Worm (Caenorhabditis elegans) whole organism, L1 larva: Measurements from ENCODE around the gene mtl-2.

Experiments used
- Y116A8C.19 ChIP-seq: sonication (generic microtip); optimal IDR thresholded peaks from 2 replicates; lab custom pipeline; 2016; ENCODE audit warnings: missing compliant biosample characterization, missing genetic modification characterization, borderline replicate concordance
- alr-1 ChIP-seq: fragments of 200-800 bp; sonication (Bioruptor generic); optimal IDR thresholded peaks from 2 replicates; lab custom pipeline; 2018; ENCODE audit warnings: borderline replicate concordance, mild to moderate bottlenecking, missing genetic modification characterization, missing compliant biosample characterization
- aly-2 ChIP-seq: fragments of 150-350 bp; optimal IDR thresholded peaks from 2 replicates; lab custom pipeline; 2014; ENCODE audit warnings: missing biosample characterization, missing genetic modification characterization
- ama-1 ChIP-seq: fragments of 150-350 bp; optimal IDR thresholded peaks from 2 replicates; lab custom pipeline; 2014
- ceh-8 ChIP-seq: fragments of 200-800 bp; sonication (Bioruptor generic); optimal IDR thresholded peaks from 2 replicates; lab custom pipeline; 2018; ENCODE audit warnings: mild to moderate bottlenecking, missing genetic modification characterization, moderate library complexity, missing compliant biosample characterization
- ceh-82 ChIP-seq, 3 experiments: fragments of 150-350 bp in 1 of 3; sonication (generic microtip) in 2 of 3; optimal IDR thresholded peaks; 2 replicates each; lab custom pipeline; 2014 to 2017; ENCODE audit warnings: missing biosample characterization in 3 of 3, missing genetic modification characterization in 3 of 3
- ceh-88 ChIP-seq: fragments of 200-800 bp; sonication (Bioruptor generic); IDR thresholded peaks from 2 replicates; pipeline ENCODE4 v1.3.6; 2022; ENCODE audit warnings: missing genetic modification characterization, missing compliant biosample characterization
- ces-1 ChIP-seq: fragments of 150-350 bp; optimal IDR thresholded peaks from 2 replicates; lab custom pipeline; 2014; ENCODE audit warnings: missing biosample characterization, missing genetic modification reagents, missing genetic modification characterization
- dpl-1 ChIP-seq, 3 experiments: fragments of 150-350 bp in 2 of 3; sonication (generic microtip) in 1 of 3; optimal IDR thresholded peaks; 2 replicates each; lab custom pipeline; 2014 to 2017; ENCODE audit warnings: missing biosample characterization in 3 of 3, missing genetic modification characterization in 3 of 3, missing genetic modification reagents in 3 of 3
- efl-1 ChIP-seq, 4 experiments: fragments of 150-350 bp; optimal IDR thresholded peaks in 3 of 4; peaks in 1 of 4; 1 replicate in 1 of 4; 2 replicates in 3 of 4; lab custom pipeline; 2014; ENCODE audit warnings: missing biosample characterization in 2 of 4, missing genetic modification characterization in 2 of 4, missing genetic modification reagents in 2 of 4
- efl-3 ChIP-seq: fragments of 200-800 bp; sonication (Bioruptor generic); optimal IDR thresholded peaks from 2 replicates; lab custom pipeline; 2018; ENCODE audit warnings: mild to moderate bottlenecking, missing genetic modification characterization, missing compliant biosample characterization
- egl-27 ChIP-seq, 2 experiments: fragments of 150-350 bp in 1 of 2; sonication (generic microtip); optimal IDR thresholded peaks; 3 replicates each; lab custom pipeline; 2017 to 2018; ENCODE audit warnings: missing biosample characterization in 2 of 2, missing genetic modification characterization in 2 of 2, missing genetic modification reagents in 2 of 2
- elt-3 ChIP-seq, 6 experiments: fragments of 150-350 bp in 1 of 6; sonication (generic microtip); optimal IDR thresholded peaks; 2 replicates each; lab custom pipeline; 2017 to 2018; ENCODE audit warnings: missing biosample characterization in 6 of 6, missing genetic modification characterization in 6 of 6, inconsistent platforms in 1 of 6
- ets-5 ChIP-seq: fragments of 200-800 bp; sonication (Bioruptor generic); IDR thresholded peaks from 2 replicates; pipeline ENCODE4 v1.3.6; 2022; ENCODE audit warnings: missing genetic modification characterization, missing compliant biosample characterization
- fkh-10 ChIP-seq: sonication (generic microtip); optimal IDR thresholded peaks from 2 replicates; lab custom pipeline; 2017; ENCODE audit warnings: missing biosample characterization, missing genetic modification reagents, missing genetic modification characterization
- fkh-8 ChIP-seq: sonication (generic microtip); optimal IDR thresholded peaks from 2 replicates; lab custom pipeline; 2016; ENCODE audit warnings: mild to moderate bottlenecking, missing genetic modification characterization, missing compliant biosample characterization
- hlh-4 ChIP-seq: sonication (generic microtip); optimal IDR thresholded peaks from 2 replicates; lab custom pipeline; 2016; ENCODE audit warnings: mild to moderate bottlenecking, missing genetic modification characterization, missing compliant biosample characterization
- irx-1 ChIP-seq: sonication (generic microtip); optimal IDR thresholded peaks from 2 replicates; lab custom pipeline; 2016; ENCODE audit warnings: missing genetic modification characterization, missing compliant biosample characterization
- isw-1 ChIP-seq: fragments of 200-800 bp; sonication (Bioruptor generic); IDR thresholded peaks from 2 replicates; pipeline ENCODE4 v1.3.6; 2022; ENCODE audit warnings: missing genetic modification characterization, missing compliant biosample characterization
- lin-13 ChIP-seq: fragments of 150-350 bp; optimal IDR thresholded peaks from 2 replicates; lab custom pipeline; 2014; ENCODE audit warnings: missing biosample characterization, missing genetic modification reagents, missing genetic modification characterization
- lin-14 ChIP-seq: fragments of 200-800 bp; sonication (Bioruptor generic); optimal IDR thresholded peaks from 2 replicates; lab custom pipeline; 2018; ENCODE audit warnings: mild to moderate bottlenecking, missing genetic modification characterization, moderate library complexity, missing compliant biosample characterization
- lin-39 ChIP-seq: fragments of 150-350 bp; optimal IDR thresholded peaks from 2 replicates; lab custom pipeline; 2014; ENCODE audit warnings: missing biosample characterization, missing genetic modification reagents, missing genetic modification characterization
- lsy-2 ChIP-seq, 2 experiments: fragments of 150-350 bp; optimal IDR thresholded peaks; 2 replicates each; lab custom pipeline; 2014; ENCODE audit warnings: missing biosample characterization in 2 of 2, missing genetic modification characterization in 2 of 2
- mab-9 ChIP-seq: fragments of 200-800 bp; sonication (Bioruptor generic); IDR thresholded peaks from 2 replicates; pipeline ENCODE4 v1.3.6; 2022; ENCODE audit warnings: missing genetic modification reagents, missing genetic modification characterization, missing compliant biosample characterization
- mep-1 ChIP-seq: fragments of 150-350 bp; optimal IDR thresholded peaks from 2 replicates; lab custom pipeline; 2014; ENCODE audit warnings: missing biosample characterization, missing genetic modification characterization
- nhr-11 ChIP-seq: fragments of 150-350 bp; optimal IDR thresholded peaks from 2 replicates; lab custom pipeline; 2014; ENCODE audit warnings: missing biosample characterization, missing genetic modification characterization
- nhr-12 ChIP-seq: sonication (generic microtip); optimal IDR thresholded peaks from 2 replicates; lab custom pipeline; 2017; ENCODE audit warnings: missing biosample characterization, missing genetic modification characterization
- nhr-20 ChIP-seq: sonication (generic microtip); optimal IDR thresholded peaks from 2 replicates; lab custom pipeline; 2016; ENCODE audit warnings: mild to moderate bottlenecking, missing genetic modification characterization, missing compliant biosample characterization
- nhr-237 ChIP-seq: fragments of 150-350 bp; optimal IDR thresholded peaks from 2 replicates; lab custom pipeline; 2014; ENCODE audit warnings: missing biosample characterization, missing genetic modification characterization
- nhr-28 ChIP-seq: fragments of 150-350 bp; optimal IDR thresholded peaks from 2 replicates; lab custom pipeline; 2014; ENCODE audit warnings: missing biosample characterization, missing genetic modification characterization
- nhr-71 ChIP-seq: sonication (generic microtip); optimal IDR thresholded peaks from 2 replicates; lab custom pipeline; 2016; ENCODE audit warnings: mild to moderate bottlenecking, missing genetic modification characterization, moderate library complexity, missing compliant biosample characterization
- nhr-76 ChIP-seq: sonication (generic microtip); optimal IDR thresholded peaks from 2 replicates; lab custom pipeline; 2017; ENCODE audit warnings: missing biosample characterization, missing genetic modification characterization
- nhr-84 ChIP-seq: sonication (generic microtip); optimal IDR thresholded peaks from 2 replicates; lab custom pipeline; 2017; ENCODE audit warnings: missing biosample characterization, missing genetic modification characterization
- nhr-90 ChIP-seq: sonication (generic microtip); optimal IDR thresholded peaks from 2 replicates; lab custom pipeline; 2016; ENCODE audit warnings: mild to moderate bottlenecking, missing genetic modification characterization, missing compliant biosample characterization; ENCODE audit not compliant: poor library complexity
- pax-3 ChIP-seq: fragments of 200-800 bp; sonication (Bioruptor generic); optimal IDR thresholded peaks from 2 replicates; lab custom pipeline; 2018; ENCODE audit warnings: mild to moderate bottlenecking, missing genetic modification characterization, moderate library complexity, missing compliant biosample characterization
- pqm-1 ChIP-seq: sonication (generic microtip); optimal IDR thresholded peaks from 3 replicates; lab custom pipeline; 2017; ENCODE audit warnings: missing biosample characterization, missing genetic modification characterization
- skn-1 ChIP-seq: fragments of 150-350 bp; optimal IDR thresholded peaks from 2 replicates; lab custom pipeline; 2014; ENCODE audit warnings: missing biosample characterization, missing genetic modification characterization
- snu-23 ChIP-seq: sonication (generic microtip); optimal IDR thresholded peaks from 2 replicates; lab custom pipeline; 2016; ENCODE audit warnings: missing genetic modification characterization, missing compliant biosample characterization
- sox-4 ChIP-seq: sonication (generic microtip); optimal IDR thresholded peaks from 2 replicates; lab custom pipeline; 2016; ENCODE audit warnings: missing genetic modification characterization, missing compliant biosample characterization
- sup-37 ChIP-seq: fragments of 200-800 bp; sonication (Bioruptor generic); optimal IDR thresholded peaks from 2 replicates; lab custom pipeline; 2018; ENCODE audit warnings: mild to moderate bottlenecking, missing genetic modification characterization, missing compliant biosample characterization
- swsn-7 ChIP-seq: sonication (generic microtip); optimal IDR thresholded peaks from 2 replicates; lab custom pipeline; 2016; ENCODE audit warnings: missing genetic modification characterization, missing compliant biosample characterization
- tbx-2 ChIP-seq: sonication (generic microtip); optimal IDR thresholded peaks from 2 replicates; lab custom pipeline; 2016; ENCODE audit warnings: missing genetic modification characterization, missing compliant biosample characterization
- tlp-1 ChIP-seq: fragments of 150-350 bp; optimal IDR thresholded peaks from 2 replicates; lab custom pipeline; 2014; ENCODE audit warnings: missing biosample characterization, missing genetic modification characterization
- unc-130 ChIP-seq: fragments of 150-350 bp; optimal IDR thresholded peaks from 2 replicates; lab custom pipeline; 2017; ENCODE audit warnings: missing biosample characterization, missing genetic modification characterization, inconsistent platforms
- unc-62 ChIP-seq: fragments of 150-350 bp; optimal IDR thresholded peaks from 2 replicates; lab custom pipeline; 2014; ENCODE audit warnings: missing biosample characterization, missing genetic modification reagents, missing genetic modification characterization
- unc-86 ChIP-seq: sonication (generic microtip); optimal IDR thresholded peaks from 2 replicates; lab custom pipeline; 2016; ENCODE audit warnings: missing genetic modification characterization, missing compliant biosample characterization
- xbp-1 ChIP-seq: sonication (generic microtip); optimal IDR thresholded peaks from 2 replicates; lab custom pipeline; 2016; ENCODE audit warnings: missing genetic modification characterization, missing compliant biosample characterization
- zag-1 ChIP-seq: fragments of 150-350 bp; optimal IDR thresholded peaks from 2 replicates; lab custom pipeline; 2014; ENCODE audit warnings: missing biosample characterization, missing genetic modification characterization
- ztf-11 ChIP-seq, 2 experiments: sonication (generic microtip); optimal IDR thresholded peaks; 2 replicates each; lab custom pipeline; 2016 to 2017; ENCODE audit warnings: missing genetic modification characterization in 2 of 2, missing biosample characterization in 1 of 2, missing compliant biosample characterization in 1 of 2

The mtl-2 gene

ce11 chrV:14033649-14034048 lies 15.2 kb upstream of the mtl-2 start, which contains the start of gene ins-10:
Gene ins-10, plus strand, starts transcription at chrV:14033949.
- no peak for TF ChIP-seq zag-1 (tag; lab: Kevin White, UChicago)
- no peak for TF ChIP-seq mep-1 (tag; lab: Kevin White, UChicago)
- no peak for TF ChIP-seq elt-3 (tag; optimal IDR thresholded peaks at IDR 0.05; lab: Kevin White, UChicago)
- TF ChIP-seq fkh-8 (tag; lab: Kevin White, UChicago) = no peak
- no peak for TF ChIP-seq lsy-2 (tag; optimal IDR thresholded peaks at IDR 0.05; lab: Kevin White, UChicago)
- TF ChIP-seq alr-1 (tag; lab: Kevin White, UChicago) = no peak
- no peak for TF ChIP-seq pax-3 (tag; lab: Kevin White, UChicago)
- TF ChIP-seq tlp-1 (tag; lab: Kevin White, UChicago) = no peak
- TF ChIP-seq unc-86 (tag; lab: Kevin White, UChicago) = no peak
- no peak for TF ChIP-seq nhr-12
- no peak for TF ChIP-seq nhr-71
- TF ChIP-seq egl-27 (tag; optimal IDR thresholded peaks at IDR 0.05; lab: Kevin White, UChicago) = no peak
- no peak for TF ChIP-seq sox-4 (tag; lab: Kevin White, UChicago)
- no peak for TF ChIP-seq ama-1 (lab: Kevin White, UChicago)
- TF ChIP-seq Y116A8C.19 (tag; lab: Kevin White, UChicago) = no peak
- TF ChIP-seq tbx-2 (tag; lab: Kevin White, UChicago) = no peak

ce11 chrV:14028256-14028743 lies 9.8 kb upstream of the mtl-2 start:
- peak; percentile 18 for TF ChIP-seq aly-2
- no peak for TF ChIP-seq nhr-237 (tag; lab: Kevin White, UChicago)
- TF ChIP-seq nhr-84 (tag; lab: Kevin White, UChicago) = no peak
- peak; percentile 53 for TF ChIP-seq lin-39 (tag; lab: Kevin White, UChicago)
- TF ChIP-seq unc-62 (GFP tag; lab: Kevin White, UChicago) = no peak
- TF ChIP-seq hlh-4 = no peak
- TF ChIP-seq nhr-90 (tag; lab: Kevin White, UChicago) = peak; percentile 87
- no peak for TF ChIP-seq unc-86 (tag; lab: Kevin White, UChicago)
- no peak for TF ChIP-seq mab-9 (GFP tag; lab: Robert Waterston, UW)
- TF ChIP-seq isw-1 (GFP tag; lab: Robert Waterston, UW) = peak; percentile 22; the same call in 1 of the 2 replicates
- peak; percentile 29 for TF ChIP-seq irx-1 (tag; lab: Kevin White, UChicago)
- no peak for TF ChIP-seq efl-3 (GFP tag; lab: Kevin White, UChicago)
- TF ChIP-seq ztf-11 (tag; optimal IDR thresholded peaks at IDR 0.05; lab: Kevin White, UChicago) = peak in 1 of 2 experiments; percentile 57
- TF ChIP-seq swsn-7 = peak; percentile 59
- no peak for TF ChIP-seq elt-3 (tag; optimal IDR thresholded peaks at IDR 0.05; lab: Kevin White, UChicago)
- TF ChIP-seq pqm-1 (tag; lab: Kevin White, UChicago) = no peak
- peak; percentile 69 for TF ChIP-seq nhr-20
- TF ChIP-seq nhr-71 = peak; percentile 84
- no peak for TF ChIP-seq lin-13 (GFP tag; lab: Kevin White, UChicago)
- TF ChIP-seq ama-1 (lab: Kevin White, UChicago) = peak; percentile 71
- no peak for TF ChIP-seq ceh-8
- TF ChIP-seq dpl-1 (GFP tag; optimal IDR thresholded peaks at IDR 0.05; lab: Kevin White, UChicago) = no peak
- no peak for TF ChIP-seq unc-130 (tag; lab: Kevin White, UChicago)
- TF ChIP-seq efl-1 (optimal IDR thresholded peaks at IDR 0.05; lab: Kevin White, UChicago) = peak; percentile 10 to 48
- peak in 1 of 2 experiments; percentile 92 for TF ChIP-seq efl-1 (GFP tag; optimal IDR thresholded peaks at IDR 0.05 in 1 of 2; lab: Kevin White, UChicago)
- peak; percentile 21 for TF ChIP-seq xbp-1 (tag; lab: Kevin White, UChicago)
- 0 out of 2 replicates have a peak, but pooled peaks have one; percentile 44 for TF ChIP-seq ets-5
- no peak for TF ChIP-seq nhr-76 (tag; lab: Kevin White, UChicago)
- TF ChIP-seq fkh-8 (tag; lab: Kevin White, UChicago) = no peak
- TF ChIP-seq ceh-82 (tag; optimal IDR thresholded peaks at IDR 0.05; lab: Kevin White, UChicago) = no peak
- no peak for TF ChIP-seq nhr-28
- peak; percentile 52 for TF ChIP-seq pax-3 (tag; lab: Kevin White, UChicago)
- no peak for TF ChIP-seq lin-14
- no peak for TF ChIP-seq fkh-10 (GFP tag; lab: Kevin White, UChicago)
- TF ChIP-seq tbx-2 (tag; lab: Kevin White, UChicago) = peak; percentile 9
- no peak for TF ChIP-seq skn-1
- TF ChIP-seq sup-37 (GFP tag; lab: Kevin White, UChicago) = peak; percentile 9
- TF ChIP-seq nhr-11 (tag; lab: Kevin White, UChicago) = no peak
- 0 out of 2 replicates have a peak, but pooled peaks have one; percentile 35 for TF ChIP-seq ceh-88 (GFP tag; lab: Robert Waterston, UW)
- no peak for TF ChIP-seq zag-1 (tag; lab: Kevin White, UChicago)
- TF ChIP-seq snu-23 (GFP tag; lab: Kevin White, UChicago) = peak; percentile 59
- TF ChIP-seq ces-1 (GFP tag; lab: Kevin White, UChicago) = no peak
